Fruit fly (Drosophila melanogaster) whole organism, embryonic: ENCODE results near the gene slmo.

Experiments used
- CG12299 ChIP-seq: fragments of 200-800 bp; sonication (Bioruptor generic); optimal IDR thresholded peaks from 2 replicates; lab custom pipeline; 2018; ENCODE audit warnings: missing biosample characterization, mild to moderate bottlenecking, missing genetic modification characterization
- CG2678 ChIP-seq: fragments of 200-800 bp; sonication (Bioruptor generic); optimal IDR thresholded peaks from 3 replicates; lab custom pipeline; 2019; ENCODE audit warnings: missing biosample characterization, mild to moderate bottlenecking, missing genetic modification characterization, moderate library complexity
- CG2889 ChIP-seq: fragments of 200-800 bp; sonication (Bioruptor generic); IDR thresholded peaks from 3 replicates; pipeline ENCODE4 v1.3.6; 2022; ENCODE audit warnings: missing biosample characterization, missing genetic modification characterization
- CG6683 ChIP-seq: fragments of 200-800 bp; sonication (Bioruptor generic); optimal IDR thresholded peaks from 2 replicates; lab custom pipeline; 2017; ENCODE audit warnings: missing biosample characterization, mild to moderate bottlenecking, missing genetic modification characterization, missing genetic modification reagents
- ERR ChIP-seq: fragments of 200-800 bp; sonication (Bioruptor generic); optimal IDR thresholded peaks from 2 replicates; lab custom pipeline; 2016; ENCODE audit warnings: missing biosample characterization, missing genetic modification characterization
- Opbp ChIP-seq: fragments of 200-800 bp; sonication (Bioruptor generic); IDR thresholded peaks from 3 replicates; pipeline ENCODE4 v1.3.6; 2022; ENCODE audit warnings: missing biosample characterization, missing genetic modification characterization; ENCODE audit not compliant: partially characterized antibody
- fd64A ChIP-seq: fragments of 200-800 bp; sonication (Bioruptor generic); optimal IDR thresholded peaks from 3 replicates; lab custom pipeline; 2018; ENCODE audit warnings: missing biosample characterization, mild to moderate bottlenecking, missing genetic modification characterization
- hkb ChIP-seq, 2 experiments: fragments of 200-800 bp in 1 of 2; fragments of >200 bp in 1 of 2; sonication (Bioruptor generic) in 1 of 2; IDR thresholded peaks in 1 of 2; optimal IDR thresholded peaks in 1 of 2; 2 replicates each; pipeline versions ENCODE4 v1.3.6 to Lab custom; 2017 to 2022; ENCODE audit warnings: missing biosample characterization in 1 of 2, missing genetic modification characterization in 1 of 2
- ind ChIP-seq: fragments of 200-800 bp; sonication (Bioruptor generic); optimal IDR thresholded peaks from 3 replicates; lab custom pipeline; 2016; ENCODE audit warnings: missing biosample characterization, missing genetic modification characterization
- kah ChIP-seq: fragments of 200-800 bp; sonication (Bioruptor generic); optimal IDR thresholded peaks from 2 replicates; lab custom pipeline; 2018; ENCODE audit warnings: missing biosample characterization, mild to moderate bottlenecking, missing genetic modification characterization
- mam ChIP-seq: fragments of 200-800 bp; sonication (Bioruptor generic); optimal IDR thresholded peaks from 3 replicates; lab custom pipeline; 2016; ENCODE audit warnings: missing biosample characterization, missing genetic modification characterization
- psq ChIP-seq: fragments of 200-800 bp; sonication (Bioruptor generic); optimal IDR thresholded peaks from 2 replicates; lab custom pipeline; 2017; ENCODE audit warnings: missing biosample characterization, missing genetic modification characterization

DNA sequence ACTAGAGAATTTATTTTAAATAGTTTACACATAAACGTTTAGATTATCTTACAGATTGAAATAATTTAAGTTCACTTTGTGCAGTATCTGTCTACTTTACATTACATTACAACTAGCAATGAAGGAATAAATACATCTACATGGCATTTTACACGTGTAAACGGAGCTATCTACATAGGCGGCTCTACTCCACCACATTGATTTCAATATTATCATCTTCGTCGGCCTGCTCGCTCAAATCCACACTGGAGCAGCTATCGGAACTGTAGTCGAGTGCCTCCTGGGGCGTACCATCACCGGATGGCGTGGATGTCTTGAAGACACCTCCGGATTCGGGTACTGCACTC, 35.5 kb downstream of the slmo start:
- TF ChIP-seq ERR: no peak
- TF ChIP-seq Opbp (GFP tag; lab: Robert Waterston, UW): no peak
- TF ChIP-seq CG2678 (tag; lab: Kevin White, UChicago): no peak
- TF ChIP-seq mam (GFP tag; lab: Kevin White, UChicago): no peak
- no peak for TF ChIP-seq ind (GFP tag; lab: Kevin White, UChicago)
- no peak for TF ChIP-seq hkb (optimal IDR thresholded peaks at IDR 0.05; lab: Kevin White, UChicago)
- no peak for TF ChIP-seq hkb (GFP tag; IDR thresholded peaks at IDR 0.05; lab: Robert Waterston, UW)
- no peak for TF ChIP-seq psq (GFP tag; lab: Kevin White, UChicago)
- no peak for TF ChIP-seq fd64A (GFP tag; lab: Kevin White, UChicago)
- TF ChIP-seq kah (GFP tag; lab: Kevin White, UChicago): no peak
- no peak for TF ChIP-seq CG2889
- TF ChIP-seq CG12299 (tag; lab: Kevin White, UChicago): no peak
- TF ChIP-seq CG6683 (GFP tag; lab: Kevin White, UChicago): no peak
